Worm (Caenorhabditis elegans) whole organism, early embryonic: Measurements from ENCODE around the gene str-196.

Source experiments
- ama-1 ChIP-seq: fragments of 150-350 bp; optimal IDR thresholded peaks from 2 replicates; lab custom pipeline; 2014
- ceh-36 ChIP-seq: sonication (generic microtip); optimal IDR thresholded peaks from 2 replicates; lab custom pipeline; 2016; ENCODE audit warnings: missing genetic modification characterization, inconsistent platforms, missing compliant biosample characterization
- hmg-4 ChIP-seq: fragments of 200-800 bp; sonication (Bioruptor generic); optimal IDR thresholded peaks from 2 replicates; lab custom pipeline; 2018; ENCODE audit warnings: mild to moderate bottlenecking, missing genetic modification characterization, missing compliant biosample characterization
- sea-1 ChIP-seq: fragments of 200-800 bp; sonication (Bioruptor generic); conservative IDR thresholded peaks from 2 replicates; pipeline ENCODE4 v1.3.6; 2022; ENCODE audit warnings: missing genetic modification characterization, missing compliant biosample characterization

DNA sequence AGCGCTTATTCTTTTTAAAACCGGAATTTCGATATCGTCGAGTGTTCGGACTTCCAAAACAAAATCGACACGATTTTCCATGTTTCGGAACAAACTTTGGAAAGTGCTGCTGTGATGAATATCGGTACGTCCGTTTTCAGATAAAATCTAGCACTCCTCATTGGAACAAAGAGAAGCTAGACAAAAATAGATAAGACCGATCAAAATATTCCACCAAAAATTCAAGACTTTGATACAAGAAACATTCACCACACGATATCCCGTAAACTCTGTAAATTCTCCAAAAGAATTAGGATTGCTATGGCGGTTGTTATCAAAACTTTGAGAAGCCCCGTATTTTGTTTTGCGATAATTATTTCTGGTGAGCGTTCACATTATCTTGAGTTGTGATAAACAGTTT is 51.6 kb downstream of the str-196 start, which contains the start of gene C14C6.3:
- TF ChIP-seq sea-1 (no peak), ama-1 (lab: Kevin White, UChicago) (no peak), hmg-4 (GFP tag; lab: Kevin White, UChicago) (no peak), ceh-36 (tag; lab: Kevin White, UChicago) (no peak)
